Fruit fly (Drosophila melanogaster) Kc167 (cell line): ENCODE results near the gene CG8568.

Source experiments
- Myc ChIP-seq: fragments of >200 bp; optimal IDR thresholded peaks from 2 replicates; lab custom pipeline; 2017; ENCODE audit warnings: missing external identifiers
- psq ChIP-seq: fragments of >200 bp; optimal IDR thresholded peaks from 2 replicates; lab custom pipeline; 2017; ENCODE audit warnings: missing external identifiers

dm6 chrX:17478383-17478782, 26.0 kb upstream of the CG8568 start:
- no peak for TF ChIP-seq psq (lab: Kevin White, UChicago)
- no peak for TF ChIP-seq Myc (lab: Kevin White, UChicago)
